Fruit fly (Drosophila melanogaster) whole organism, embryonic: ENCODE results near the gene Alp10.

Source experiments
- Antp ChIP-seq: fragments of 200-800 bp; sonication (Bioruptor generic); optimal IDR thresholded peaks from 3 replicates; lab custom pipeline; 2016; ENCODE audit warnings: missing biosample characterization, missing genetic modification characterization
- CG10147 ChIP-seq: fragments of 200-800 bp; sonication (Bioruptor generic); optimal IDR thresholded peaks from 2 replicates; lab custom pipeline; 2019; ENCODE audit warnings: missing biosample characterization, mild to moderate bottlenecking, missing genetic modification characterization, moderate library complexity
- CG10267 ChIP-seq: fragments of 200-800 bp; sonication (Bioruptor generic); optimal IDR thresholded peaks from 2 replicates; lab custom pipeline; 2018; ENCODE audit warnings: missing biosample characterization, mild to moderate bottlenecking, missing genetic modification characterization, moderate library complexity
- CG11085 ChIP-seq: fragments of 200-800 bp; sonication (Bioruptor generic); IDR thresholded peaks from 2 replicates; pipeline ENCODE4 v1.3.6; 2022; ENCODE audit warnings: missing biosample characterization, missing genetic modification characterization
- CG13424 ChIP-seq: fragments of 200-800 bp; sonication (Bioruptor generic); optimal IDR thresholded peaks from 2 replicates; lab custom pipeline; 2019; ENCODE audit warnings: missing biosample characterization, mild to moderate bottlenecking, missing genetic modification characterization, moderate library complexity
- CG14860 ChIP-seq: fragments of 200-800 bp; sonication (Bioruptor generic); IDR thresholded peaks from 3 replicates; pipeline ENCODE4 v1.3.6; 2022; ENCODE audit warnings: missing biosample characterization, missing genetic modification characterization; ENCODE audit not compliant: partially characterized antibody
- CG15073 ChIP-seq: fragments of 200-800 bp; sonication (Bioruptor generic); optimal IDR thresholded peaks from 2 replicates; lab custom pipeline; 2016; ENCODE audit warnings: missing biosample characterization, missing genetic modification characterization
- CG17361 ChIP-seq: fragments of 200-800 bp; sonication (Bioruptor generic); IDR thresholded peaks from 3 replicates; pipeline ENCODE4 v1.3.6; 2022; ENCODE audit warnings: missing biosample characterization, missing genetic modification characterization
- CG1792 ChIP-seq: fragments of 200-800 bp; sonication (Bioruptor generic); optimal IDR thresholded peaks from 2 replicates; lab custom pipeline; 2016; ENCODE audit warnings: missing biosample characterization, missing genetic modification characterization
- CG18476 ChIP-seq: fragments of 200-800 bp; sonication (Bioruptor generic); optimal IDR thresholded peaks from 2 replicates; lab custom pipeline; 2016; ENCODE audit warnings: missing biosample characterization, mild to moderate bottlenecking, missing genetic modification characterization
- CG2712 ChIP-seq: fragments of 200-800 bp; optimal IDR thresholded peaks from 3 replicates; lab custom pipeline; 2019; ENCODE audit warnings: missing biosample characterization, mild to moderate bottlenecking, missing genetic modification characterization, moderate library complexity
- CG31365 ChIP-seq: fragments of 200-800 bp; sonication (Bioruptor generic); optimal IDR thresholded peaks from 2 replicates; lab custom pipeline; 2018; ENCODE audit warnings: missing biosample characterization, mild to moderate bottlenecking, missing genetic modification characterization
- CG34422 ChIP-seq: fragments of 200-800 bp; sonication (Bioruptor generic); IDR thresholded peaks from 3 replicates; pipeline ENCODE4 v1.3.6; 2022; ENCODE audit warnings: missing biosample characterization, missing genetic modification characterization
- CG4282 ChIP-seq: fragments of 200-800 bp; sonication (Bioruptor generic); optimal IDR thresholded peaks from 2 replicates; lab custom pipeline; 2016; ENCODE audit warnings: missing biosample characterization, missing genetic modification characterization
- CG43689 ChIP-seq: fragments of 200-800 bp; sonication (Bioruptor generic); IDR thresholded peaks from 2 replicates; pipeline ENCODE4 v1.3.6; 2022; ENCODE audit warnings: missing biosample characterization, missing genetic modification characterization
- CG6272 ChIP-seq: fragments of 200-800 bp; sonication (Bioruptor generic); IDR thresholded peaks from 2 replicates; pipeline ENCODE4 v1.3.6; 2022; ENCODE audit warnings: missing biosample characterization, missing genetic modification characterization
- CG6689 ChIP-seq: fragments of 200-800 bp; sonication (Bioruptor generic); IDR thresholded peaks from 2 replicates; pipeline ENCODE4 v1.3.6; 2022; ENCODE audit warnings: missing biosample characterization, missing genetic modification characterization
- CG6854 ChIP-seq: fragments of 200-800 bp; sonication (Bioruptor generic); optimal IDR thresholded peaks from 3 replicates; lab custom pipeline; 2017; ENCODE audit warnings: missing biosample characterization, mild to moderate bottlenecking, missing genetic modification characterization
- CG7745 ChIP-seq: fragments of 200-800 bp; sonication (Bioruptor generic); optimal IDR thresholded peaks from 2 replicates; lab custom pipeline; 2018; ENCODE audit warnings: missing biosample characterization, mild to moderate bottlenecking, missing genetic modification characterization, moderate library complexity
- CG7928 ChIP-seq: fragments of 200-800 bp; sonication (Bioruptor generic); optimal IDR thresholded peaks from 2 replicates; lab custom pipeline; 2017; ENCODE audit warnings: missing biosample characterization, mild to moderate bottlenecking, missing genetic modification characterization
- CG8924 ChIP-seq: fragments of 200-800 bp; optimal IDR thresholded peaks from 3 replicates; lab custom pipeline; 2019; ENCODE audit warnings: missing biosample characterization, mild to moderate bottlenecking, missing genetic modification characterization, moderate library complexity
- CG8944 ChIP-seq: fragments of 200-800 bp; sonication (Bioruptor generic); optimal IDR thresholded peaks from 3 replicates; lab custom pipeline; 2016; ENCODE audit warnings: missing biosample characterization, missing genetic modification characterization
- Dek ChIP-seq: fragments of 200-800 bp; sonication (Bioruptor generic); optimal IDR thresholded peaks from 3 replicates; lab custom pipeline; 2019; ENCODE audit warnings: missing biosample characterization, mild to moderate bottlenecking, missing genetic modification characterization, moderate library complexity
- Hr39 ChIP-seq: fragments of >200 bp; optimal IDR thresholded peaks from 2 replicates; lab custom pipeline; 2017
- Jarid2 ChIP-seq: fragments of 200-800 bp; sonication (Bioruptor generic); optimal IDR thresholded peaks from 3 replicates; lab custom pipeline; 2017; ENCODE audit warnings: mild to moderate bottlenecking, missing biosample characterization, missing genetic modification reagents, missing genetic modification characterization
- Lhr ChIP-seq: fragments of 200-800 bp; sonication (Bioruptor generic); optimal IDR thresholded peaks from 3 replicates; lab custom pipeline; 2017; ENCODE audit warnings: mild to moderate bottlenecking, missing biosample characterization, missing genetic modification reagents, missing genetic modification characterization
- Max ChIP-seq: fragments of 200-800 bp; sonication (Bioruptor generic); optimal IDR thresholded peaks from 2 replicates; lab custom pipeline; 2016; ENCODE audit warnings: missing biosample characterization, mild to moderate bottlenecking, missing genetic modification characterization
- Myb ChIP-seq: fragments of 200-800 bp; sonication (Bioruptor generic); optimal IDR thresholded peaks from 2 replicates; lab custom pipeline; 2016; ENCODE audit warnings: missing biosample characterization, missing genetic modification characterization
- Neu2 ChIP-seq: fragments of 200-800 bp; sonication (Bioruptor generic); optimal IDR thresholded peaks from 3 replicates; lab custom pipeline; 2016; ENCODE audit warnings: missing biosample characterization, missing genetic modification characterization, borderline replicate concordance
- Oaz ChIP-seq: fragments of 200-800 bp; sonication (Bioruptor generic); IDR thresholded peaks from 2 replicates; pipeline ENCODE4 v1.3.6; 2022; ENCODE audit warnings: missing biosample characterization, missing genetic modification characterization
- Ssrp ChIP-seq: fragments of 200-800 bp; sonication (Bioruptor generic); optimal IDR thresholded peaks from 2 replicates; lab custom pipeline; 2018; ENCODE audit warnings: missing biosample characterization, mild to moderate bottlenecking, missing genetic modification characterization, moderate library complexity
- bab2 ChIP-seq: fragments of 200-800 bp; sonication (Bioruptor generic); optimal IDR thresholded peaks from 2 replicates; lab custom pipeline; 2016; ENCODE audit warnings: missing biosample characterization, missing genetic modification characterization
- bbx ChIP-seq: fragments of 200-800 bp; sonication (Bioruptor generic); IDR thresholded peaks from 2 replicates; pipeline ENCODE4 v1.3.6; 2022; ENCODE audit warnings: missing biosample characterization, missing genetic modification characterization; ENCODE audit not compliant: partially characterized antibody
- chm ChIP-seq: fragments of 200-800 bp; sonication (Bioruptor generic); IDR thresholded peaks from 2 replicates; pipeline ENCODE4 v1.3.6; 2022; ENCODE audit warnings: missing biosample characterization, missing genetic modification characterization
- corto ChIP-seq: fragments of 200-800 bp; sonication (Bioruptor generic); optimal IDR thresholded peaks from 2 replicates; lab custom pipeline; 2016; ENCODE audit warnings: missing biosample characterization, mild to moderate bottlenecking, missing genetic modification characterization, moderate library complexity
- dpn ChIP-seq, 2 experiments: fragments of 200-800 bp; sonication (Bioruptor generic); optimal IDR thresholded peaks; 3 replicates each; lab custom pipeline; 2016; ENCODE audit warnings: missing biosample characterization in 2 of 2, missing genetic modification characterization in 2 of 2
- esg ChIP-seq: fragments of 200-800 bp; sonication (Bioruptor generic); conservative IDR thresholded peaks from 2 replicates; pipeline ENCODE4 v1.3.6; 2022; ENCODE audit warnings: missing biosample characterization, missing genetic modification characterization
- exex ChIP-seq: fragments of 200-800 bp; sonication (Bioruptor generic); optimal IDR thresholded peaks from 4 replicates; lab custom pipeline; 2018; ENCODE audit warnings: missing biosample characterization, mild to moderate bottlenecking, missing genetic modification characterization, moderate library complexity
- fd102C ChIP-seq: fragments of 200-800 bp; sonication (Bioruptor generic); optimal IDR thresholded peaks from 2 replicates; lab custom pipeline; 2018; ENCODE audit warnings: missing biosample characterization, mild to moderate bottlenecking, missing genetic modification characterization, moderate library complexity
- gem ChIP-seq: fragments of 200-800 bp; sonication (Bioruptor generic); optimal IDR thresholded peaks from 2 replicates; lab custom pipeline; 2019; ENCODE audit warnings: missing biosample characterization, mild to moderate bottlenecking, missing genetic modification characterization, moderate library complexity
- grn ChIP-seq: fragments of 200-800 bp; sonication (Bioruptor generic); optimal IDR thresholded peaks from 3 replicates; lab custom pipeline; 2017; ENCODE audit warnings: missing biosample characterization, missing genetic modification characterization
- jumu ChIP-seq: fragments of 200-800 bp; sonication (Bioruptor generic); optimal IDR thresholded peaks from 3 replicates; lab custom pipeline; 2016; ENCODE audit warnings: missing biosample characterization, missing genetic modification characterization
- klu ChIP-seq: fragments of 200-800 bp; sonication (Bioruptor generic); IDR thresholded peaks from 2 replicates; pipeline ENCODE4 v1.3.6; 2022; ENCODE audit warnings: missing biosample characterization, missing genetic modification characterization
- kni ChIP-seq: fragments of 200-800 bp; sonication (Bioruptor generic); optimal IDR thresholded peaks from 3 replicates; lab custom pipeline; 2017; ENCODE audit warnings: mild to moderate bottlenecking, missing biosample characterization, missing genetic modification reagents, missing genetic modification characterization
- odd ChIP-seq: fragments of 200-800 bp; sonication (Bioruptor generic); optimal IDR thresholded peaks from 2 replicates; lab custom pipeline; 2017; ENCODE audit warnings: missing biosample characterization, mild to moderate bottlenecking, missing genetic modification characterization
- pros ChIP-seq: fragments of 200-800 bp; sonication (Bioruptor generic); optimal IDR thresholded peaks from 3 replicates; lab custom pipeline; 2019; ENCODE audit warnings: missing biosample characterization, mild to moderate bottlenecking, missing genetic modification characterization, moderate library complexity
- psq ChIP-seq: fragments of 200-800 bp; sonication (Bioruptor generic); optimal IDR thresholded peaks from 2 replicates; lab custom pipeline; 2017; ENCODE audit warnings: missing biosample characterization, missing genetic modification characterization
- rib ChIP-seq: fragments of 200-800 bp; sonication (Bioruptor generic); IDR thresholded peaks from 2 replicates; pipeline ENCODE4 v1.3.6; 2022; ENCODE audit warnings: missing biosample characterization, missing genetic modification characterization
- scrt ChIP-seq: fragments of 200-800 bp; sonication (Bioruptor generic); optimal IDR thresholded peaks from 2 replicates; lab custom pipeline; 2018; ENCODE audit warnings: missing biosample characterization, mild to moderate bottlenecking, missing genetic modification characterization, moderate library complexity
- sens-2 ChIP-seq: fragments of 200-800 bp; sonication (Bioruptor generic); IDR thresholded peaks from 2 replicates; pipeline ENCODE4 v1.3.6; 2022; ENCODE audit warnings: missing biosample characterization, missing genetic modification characterization
- sqz ChIP-seq: fragments of 200-800 bp; sonication (Bioruptor generic); optimal IDR thresholded peaks from 3 replicates; lab custom pipeline; 2018; ENCODE audit warnings: missing biosample characterization, mild to moderate bottlenecking, missing genetic modification characterization

Gene Alp10

DNA sequence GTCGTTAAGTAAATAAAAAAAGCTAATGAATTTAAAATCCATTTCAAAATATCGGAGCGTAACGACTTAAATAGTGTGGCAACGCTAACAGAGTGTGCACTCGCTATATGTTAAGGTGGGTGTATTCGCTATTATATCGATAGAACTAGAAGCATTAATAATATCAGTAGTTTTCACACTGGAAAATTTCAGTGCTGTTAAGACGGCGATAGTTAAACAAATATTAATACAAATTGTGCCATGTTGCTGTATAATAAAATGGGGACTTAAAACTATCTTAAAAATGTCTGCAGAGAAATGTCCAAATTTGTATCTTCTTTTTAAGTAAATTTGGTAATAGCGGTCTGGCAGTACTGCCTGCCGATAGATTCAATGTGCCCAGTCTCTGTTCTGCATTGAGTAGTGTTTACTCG, 11.8 kb downstream of the Alp10 start (continued):
- TF ChIP-seq esg (GFP tag; lab: Robert Waterston, UW) (peak; percentile 92), CG6854 (GFP tag; lab: Kevin White, UChicago) (no peak), Dek (tag; lab: Kevin White, UChicago) (peak; percentile 85), psq (peak; percentile 52), gem (tag; lab: Kevin White, UChicago) (peak; percentile 91), Ssrp (tag; lab: Kevin White, UChicago) (peak; percentile 87), rib (peak; percentile 58), Lhr (peak; percentile 84), klu (peak; percentile 92), Max (GFP tag; lab: Kevin White, UChicago) (peak; percentile 74), grn (peak; percentile 47), scrt (GFP tag; lab: Kevin White, UChicago) (no peak), CG8944 (GFP tag; lab: Kevin White, UChicago) (peak; percentile 86), bab2 (GFP tag; lab: Kevin White, UChicago) (peak; percentile 90), CG6272 (GFP tag; lab: Robert Waterston, UW) (peak; percentile 94), sqz (GFP tag; lab: Kevin White, UChicago) (no peak), exex (tag; lab: Kevin White, UChicago) (no peak), CG4282 (GFP tag; lab: Kevin White, UChicago) (peak; percentile 72), CG14860 (peak; percentile 78), CG43689 (GFP tag; lab: Robert Waterston, UW) (peak; percentile 81), CG7928 (GFP tag; lab: Kevin White, UChicago) (peak; percentile 52), CG2712 (tag; lab: Kevin White, UChicago) (peak; percentile 86), CG13424 (tag; lab: Kevin White, UChicago) (peak; percentile 88), CG31365 (no peak), kni (GFP tag; lab: Kevin White, UChicago) (peak; percentile 16), sens-2 (GFP tag; lab: Robert Waterston, UW) (peak; percentile 79), fd102C (GFP tag; lab: Kevin White, UChicago) (no peak), CG1792 (GFP tag; lab: Kevin White, UChicago) (peak; percentile 83), Hr39 (lab: Kevin White, UChicago) (no peak), CG18476 (GFP tag; lab: Kevin White, UChicago) (peak; percentile 79), Myb (GFP tag; lab: Kevin White, UChicago) (peak; percentile 99), Neu2 (GFP tag; lab: Kevin White, UChicago) (no peak), chm (peak; percentile 87), jumu (GFP tag; lab: Kevin White, UChicago) (peak; percentile 88), dpn (GFP tag; optimal IDR thresholded peaks at IDR 0.05; lab: Kevin White, UChicago) (peak; percentile 89 to 90), corto (GFP tag; lab: Kevin White, UChicago) (no peak), pros (no peak), CG10147 (GFP tag; lab: Kevin White, UChicago) (no peak), CG17361 (GFP tag; lab: Robert Waterston, UW) (no peak; the same call in 2 of the 3 replicates), CG11085 (GFP tag; lab: Robert Waterston, UW) (peak; percentile 91), Antp (GFP tag; lab: Kevin White, UChicago) (peak; percentile 85), CG7745 (no peak), CG8924 (tag; lab: Kevin White, UChicago) (peak; percentile 80), CG34422 (GFP tag; lab: Robert Waterston, UW) (peak; percentile 92), Jarid2 (peak; percentile 37), CG15073 (no peak), CG6689 (GFP tag; lab: Robert Waterston, UW) (peak; percentile 90), CG10267 (tag; lab: Kevin White, UChicago) (peak; percentile 90), bbx (GFP tag; lab: Robert Waterston, UW) (peak; percentile 64), odd (no peak), Oaz (GFP tag; lab: Robert Waterston, UW) (peak; percentile 85)
